Worm (Caenorhabditis elegans) whole organism, mixed stage, embryonic: ENCODE results near the gene agt-1.

Experiments used
- ces-1 ChIP-seq: fragments of 150-350 bp; optimal IDR thresholded peaks from 2 replicates; lab custom pipeline; 2014; ENCODE audit warnings: missing biosample characterization, missing genetic modification reagents, missing genetic modification characterization
- elt-1 ChIP-seq: sonication (generic microtip); optimal IDR thresholded peaks from 2 replicates; lab custom pipeline; 2017; ENCODE audit warnings: missing genetic modification characterization, mild to moderate bottlenecking, missing compliant biosample characterization, antibody characterized with exemption, moderate library complexity, borderline replicate concordance; ENCODE audit not compliant: insufficient read depth
- lin-13 ChIP-seq: fragments of 150-350 bp; optimal IDR thresholded peaks from 2 replicates; lab custom pipeline; 2014; ENCODE audit warnings: missing biosample characterization, missing genetic modification characterization
- lsy-2 ChIP-seq: fragments of 150-350 bp; optimal IDR thresholded peaks from 2 replicates; lab custom pipeline; 2014; ENCODE audit warnings: missing biosample characterization, missing genetic modification characterization
- mep-1 ChIP-seq: fragments of 150-350 bp; optimal IDR thresholded peaks from 2 replicates; lab custom pipeline; 2017; ENCODE audit warnings: missing biosample characterization, missing genetic modification reagents, missing genetic modification characterization, inconsistent platforms
- nhr-12 ChIP-seq: fragments of 150-350 bp; optimal IDR thresholded peaks from 2 replicates; lab custom pipeline; 2014; ENCODE audit warnings: missing biosample characterization, missing genetic modification characterization
- nhr-237 ChIP-seq: fragments of 150-350 bp; optimal IDR thresholded peaks from 2 replicates; lab custom pipeline; 2014; ENCODE audit warnings: missing biosample characterization, missing genetic modification characterization
- pha-4 ChIP-seq: fragments of 150-350 bp; optimal IDR thresholded peaks from 2 replicates; lab custom pipeline; 2018; ENCODE audit warnings: missing biosample characterization, missing genetic modification reagents, missing genetic modification characterization
- sptf-1 ChIP-seq: sonication (generic microtip); optimal IDR thresholded peaks from 2 replicates; lab custom pipeline; 2017; ENCODE audit warnings: mild to moderate bottlenecking, missing genetic modification characterization, moderate library complexity, missing compliant biosample characterization
- unc-39 ChIP-seq: fragments of 150-350 bp; optimal IDR thresholded peaks from 2 replicates; lab custom pipeline; 2014; ENCODE audit warnings: missing biosample characterization, missing genetic modification characterization
- ztf-11 ChIP-seq: fragments of 150-350 bp; optimal IDR thresholded peaks from 2 replicates; lab custom pipeline; 2014; ENCODE audit warnings: missing biosample characterization, missing genetic modification characterization

- TF ChIP-seq unc-39 (no peak), pha-4 (tag; lab: Kevin White, UChicago) (no peak), lsy-2 (tag; lab: Kevin White, UChicago) (no peak), nhr-12 (no peak), lin-13 (tag; lab: Kevin White, UChicago) (no peak), ztf-11 (tag; lab: Kevin White, UChicago) (no peak), nhr-237 (tag; lab: Kevin White, UChicago) (no peak), mep-1 (tag; lab: Kevin White, UChicago) (no peak), ces-1 (GFP tag; lab: Kevin White, UChicago) (no peak), sptf-1 (tag; lab: Kevin White, UChicago) (no peak), elt-1 (no peak)
These were observed 37.9 kb downstream of the agt-1 start, which contains the start of gene pqn-74 for ce11 chrIV:13331285-13331684.
